Worm (Caenorhabditis elegans): Measurements from ENCODE around the gene phy-4.

phy-4 gene

DNA sequence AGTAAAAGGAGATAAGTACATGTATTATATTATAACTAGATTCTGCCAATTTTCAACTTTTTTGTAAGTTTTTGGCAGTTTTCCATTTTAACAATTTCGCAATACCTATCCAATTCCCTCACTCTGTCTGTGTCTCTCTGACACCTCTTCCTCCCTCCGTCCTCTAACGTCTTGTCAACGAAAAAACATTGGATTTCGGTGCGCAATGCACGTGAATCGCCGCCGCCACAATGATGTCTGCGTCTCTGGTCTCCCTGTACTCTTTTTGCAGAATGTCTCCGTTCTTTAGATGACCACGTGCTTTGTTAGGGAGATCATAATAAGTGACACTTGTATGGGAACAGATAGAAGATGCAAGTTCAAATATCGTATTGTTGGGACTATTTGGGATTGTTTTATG, 15.7 kb upstream of the phy-4 start (continued):
- TF ChIP-seq nhr-20 (tag; optimal IDR thresholded peaks at IDR 0.05) = peak; percentile 99
- peak; percentile 92 for TF ChIP-seq irx-1 (tag; optimal IDR thresholded peaks at IDR 0.05)
- TF ChIP-seq mef-2 (tag; optimal IDR thresholded peaks at IDR 0.05) = peak; percentile 55
- peak; percentile 94 for TF ChIP-seq swsn-7 (tag; optimal IDR thresholded peaks at IDR 0.05)
- TF ChIP-seq hlh-4 (tag; optimal IDR thresholded peaks at IDR 0.05) = no peak
- TF ChIP-seq C04F5.9 (tag; optimal IDR thresholded peaks at IDR 0.05) = peak; percentile 75
- TF ChIP-seq lin-39 (tag; optimal IDR thresholded peaks at IDR 0.05) = peak; percentile 43
- no peak for TF ChIP-seq alr-1 (tag; optimal IDR thresholded peaks at IDR 0.05; ENCODE audit: borderline replicate concordance)
- TF ChIP-seq dsc-1 (tag; optimal IDR thresholded peaks at IDR 0.05) = peak; percentile 83
- TF ChIP-seq lir-3 (tag; optimal IDR thresholded peaks at IDR 0.05; ENCODE audit: poor library complexity) = no peak
- TF ChIP-seq ceh-88 (GFP tag; IDR thresholded peaks at IDR 0.05) = peak; percentile 80
- TF ChIP-seq mep-1 (tag; optimal IDR thresholded peaks at IDR 0.05) = peak; percentile 97
- TF ChIP-seq ceh-63 (GFP tag; optimal IDR thresholded peaks at IDR 0.05) = no peak
- TF ChIP-seq vab-15 (tag; optimal IDR thresholded peaks at IDR 0.05) = peak; percentile 7
- TF ChIP-seq lin-13 (GFP tag; optimal IDR thresholded peaks at IDR 0.05) = peak; percentile 87
- peak; percentile 100 for TF ChIP-seq nhr-85 (tag)
- peak; percentile 81 for TF ChIP-seq fos-1 (tag; optimal IDR thresholded peaks at IDR 0.05)
- TF ChIP-seq efl-1 (optimal IDR thresholded peaks at IDR 0.05) = peak; percentile 81 to 84
- peak; percentile 51 to 95 for TF ChIP-seq efl-1 (GFP tag; optimal IDR thresholded peaks at IDR 0.05 in 1 of 2)
- TF ChIP-seq aly-2 (tag; optimal IDR thresholded peaks at IDR 0.05) = no peak
- peak; percentile 88 to 91 for TF ChIP-seq lsy-2 (tag; optimal IDR thresholded peaks at IDR 0.05)
- TF ChIP-seq unc-98 (GFP tag; IDR thresholded peaks at IDR 0.05) = peak; percentile 30; the same call in 1 of the 2 replicates
- no peak for TF ChIP-seq pqm-1 (tag; optimal IDR thresholded peaks at IDR 0.05)
- TF ChIP-seq C34B4.2 (tag; optimal IDR thresholded peaks at IDR 0.05) = no peak
- TF ChIP-seq jun-1 (tag; optimal IDR thresholded peaks at IDR 0.05) = peak; percentile 94
- peak; percentile 72 to 89 (median 88) for TF ChIP-seq ceh-82 (tag; optimal IDR thresholded peaks at IDR 0.05)
- no peak for TF ChIP-seq nhr-28 (tag; optimal IDR thresholded peaks at IDR 0.05)
- TF ChIP-seq unc-30 (tag; optimal IDR thresholded peaks at IDR 0.05) = no peak
- TF ChIP-seq F16B12.6 (tag; optimal IDR thresholded peaks at IDR 0.05) = no peak
- TF ChIP-seq zag-1 (tag; optimal IDR thresholded peaks at IDR 0.05) = no peak
- TF ChIP-seq skn-1 (tag; optimal IDR thresholded peaks at IDR 0.05) = peak; percentile 85
- TF ChIP-seq unc-86 (tag; optimal IDR thresholded peaks at IDR 0.05) = peak; percentile 87
- no peak for TF ChIP-seq fkh-4 (tag; optimal IDR thresholded peaks at IDR 0.05; ENCODE audit: borderline replicate concordance)
- TF ChIP-seq egl-27 (tag; optimal IDR thresholded peaks at IDR 0.05) = peak; percentile 81 to 98
- TF ChIP-seq isw-1 (GFP tag; IDR thresholded peaks at IDR 0.05) = peak; percentile 73
- peak; percentile 86 for TF ChIP-seq nhr-237 (tag; optimal IDR thresholded peaks at IDR 0.05)
- no peak for TF ChIP-seq unc-62 (GFP tag; optimal IDR thresholded peaks at IDR 0.05)
- TF ChIP-seq elt-2 (tag; optimal IDR thresholded peaks at IDR 0.05) = peak; percentile 52
- peak; percentile 94 for TF ChIP-seq fkh-8 (tag; optimal IDR thresholded peaks at IDR 0.05)
- peak; percentile 37; the same call in 1 of the 2 replicates for TF ChIP-seq mab-9 (GFP tag; IDR thresholded peaks at IDR 0.05)
- peak; percentile 98 for TF ChIP-seq nhr-90 (tag; optimal IDR thresholded peaks at IDR 0.05; ENCODE audit: poor library complexity)
- peak; percentile 42 for TF ChIP-seq ceh-90 (tag; optimal IDR thresholded peaks at IDR 0.05)
- TF ChIP-seq ets-5 (GFP tag; IDR thresholded peaks at IDR 0.05) = no peak
- peak; percentile 79 for TF ChIP-seq hpl-2 (GFP tag; optimal IDR thresholded peaks at IDR 0.05)
- peak; percentile 68 for TF ChIP-seq nhr-11 (tag; optimal IDR thresholded peaks at IDR 0.05)
- no peak for TF ChIP-seq lin-15B (tag; optimal IDR thresholded peaks at IDR 0.05)
- TF ChIP-seq pax-3 (tag; optimal IDR thresholded peaks at IDR 0.05) = peak; percentile 89
- TF ChIP-seq C16A3.4 (tag; optimal IDR thresholded peaks at IDR 0.05) = peak; percentile 93
- peak; percentile 83 for TF ChIP-seq snpc-4 (tag; optimal IDR thresholded peaks at IDR 0.05)
- TF ChIP-seq ztf-4 (tag; optimal IDR thresholded peaks at IDR 0.05) = peak; percentile 93
- TF ChIP-seq efl-3 (GFP tag; optimal IDR thresholded peaks at IDR 0.05) = no peak
- TF ChIP-seq nhr-19 (GFP tag; conservative IDR thresholded peaks at IDR 0.05) = peak; percentile 99
- peak; percentile 66 to 90 for TF ChIP-seq lin-35 (GFP tag; optimal IDR thresholded peaks at IDR 0.05)
- peak; percentile 95 to 100 for TF ChIP-seq mdl-1 (tag; optimal IDR thresholded peaks at IDR 0.05)

Measured in whole organism, L1 larva.